Worm (Caenorhabditis elegans) whole organism, L3 larva: ENCODE data around the gene srh-45.

Experiments used
- ZK546.5 ChIP-seq: sonication (generic microtip); optimal IDR thresholded peaks from 2 replicates; lab custom pipeline; 2017; ENCODE audit warnings: missing biosample characterization, missing genetic modification characterization
- aly-2 ChIP-seq: fragments of 150-350 bp; optimal IDR thresholded peaks from 2 replicates; lab custom pipeline; 2014; ENCODE audit warnings: missing biosample characterization, missing genetic modification characterization
- ceh-16 ChIP-seq: sonication (generic microtip); optimal IDR thresholded peaks from 2 replicates; lab custom pipeline; 2017; ENCODE audit warnings: missing biosample characterization, missing genetic modification characterization
- ceh-82 ChIP-seq: fragments of 150-350 bp; optimal IDR thresholded peaks from 2 replicates; lab custom pipeline; 2014; ENCODE audit warnings: missing biosample characterization, missing genetic modification characterization
- ceh-9 ChIP-seq: sonication (generic microtip); optimal IDR thresholded peaks from 2 replicates; lab custom pipeline; 2018; ENCODE audit warnings: missing biosample characterization, missing genetic modification characterization
- egl-27 ChIP-seq: sonication (generic microtip); optimal IDR thresholded peaks from 4 replicates; lab custom pipeline; 2017; ENCODE audit warnings: missing biosample characterization, missing genetic modification reagents, missing genetic modification characterization
- egl-5 ChIP-seq: fragments of 150-350 bp; optimal IDR thresholded peaks from 2 replicates; lab custom pipeline; 2017; ENCODE audit warnings: missing biosample characterization, missing genetic modification reagents, missing genetic modification characterization, inconsistent platforms
- elt-1 ChIP-seq: fragments of 150-350 bp; optimal IDR thresholded peaks from 2 replicates; lab custom pipeline; 2014; ENCODE audit warnings: missing biosample characterization, missing genetic modification characterization
- elt-2 ChIP-seq: sonication (generic microtip); optimal IDR thresholded peaks from 2 replicates; lab custom pipeline; 2016; ENCODE audit warnings: missing genetic modification reagents, mild to moderate bottlenecking, missing genetic modification characterization, missing compliant biosample characterization
- elt-3 ChIP-seq, 3 experiments: fragments of 150-350 bp in 1 of 3; sonication (generic microtip) in 2 of 3; optimal IDR thresholded peaks; 2 replicates in 2 of 3; 4 replicates in 1 of 3; lab custom pipeline; 2014 to 2017; ENCODE audit warnings: missing biosample characterization in 3 of 3, missing genetic modification characterization in 3 of 3
- fkh-2 ChIP-seq: fragments of 150-350 bp; optimal IDR thresholded peaks from 2 replicates; lab custom pipeline; 2014; ENCODE audit warnings: missing biosample characterization, missing genetic modification reagents, missing genetic modification characterization
- fos-1 ChIP-seq: fragments of 150-350 bp; optimal IDR thresholded peaks from 2 replicates; lab custom pipeline; 2014; ENCODE audit warnings: missing biosample characterization, missing genetic modification characterization
- hmg-11 ChIP-seq: sonication (generic microtip); optimal IDR thresholded peaks from 2 replicates; lab custom pipeline; 2016; ENCODE audit warnings: missing genetic modification characterization, missing compliant biosample characterization
- jun-1 ChIP-seq: fragments of 150-350 bp; optimal IDR thresholded peaks from 2 replicates; lab custom pipeline; 2014; ENCODE audit warnings: missing biosample characterization, missing genetic modification reagents, missing genetic modification characterization
- lin-15B ChIP-seq: fragments of 150-350 bp; optimal IDR thresholded peaks from 2 replicates; lab custom pipeline; 2014; ENCODE audit warnings: missing biosample characterization, missing genetic modification characterization
- lin-39 ChIP-seq: fragments of 150-350 bp; optimal IDR thresholded peaks from 2 replicates; lab custom pipeline; 2018; ENCODE audit warnings: missing biosample characterization, missing genetic modification reagents, missing genetic modification characterization
- mdl-1 ChIP-seq: fragments of 150-350 bp; optimal IDR thresholded peaks from 2 replicates; lab custom pipeline; 2014; ENCODE audit warnings: missing biosample characterization, missing genetic modification characterization
- nfya-1 ChIP-seq: sonication (generic microtip); optimal IDR thresholded peaks from 2 replicates; lab custom pipeline; 2017; ENCODE audit warnings: missing genetic modification characterization, mild to moderate bottlenecking, missing compliant biosample characterization, antibody characterized with exemption, moderate library complexity; ENCODE audit not compliant: insufficient read depth
- nhr-11 ChIP-seq: fragments of 150-350 bp; optimal IDR thresholded peaks from 2 replicates; lab custom pipeline; 2014; ENCODE audit warnings: missing biosample characterization, missing genetic modification characterization
- nhr-12 ChIP-seq: fragments of 150-350 bp; optimal IDR thresholded peaks from 2 replicates; lab custom pipeline; 2014; ENCODE audit warnings: missing biosample characterization, missing genetic modification characterization
- nhr-23 ChIP-seq: fragments of 150-350 bp; optimal IDR thresholded peaks from 2 replicates; lab custom pipeline; 2014; ENCODE audit warnings: missing biosample characterization, missing genetic modification reagents, missing genetic modification characterization
- nhr-237 ChIP-seq: fragments of 150-350 bp; optimal IDR thresholded peaks from 2 replicates; lab custom pipeline; 2014; ENCODE audit warnings: missing biosample characterization, missing genetic modification characterization
- nhr-28 ChIP-seq: fragments of 150-350 bp; optimal IDR thresholded peaks from 2 replicates; lab custom pipeline; 2014; ENCODE audit warnings: missing biosample characterization, missing genetic modification characterization
- nhr-67 ChIP-seq: fragments of 150-350 bp; optimal IDR thresholded peaks from 2 replicates; lab custom pipeline; 2014; ENCODE audit warnings: missing biosample characterization, missing genetic modification characterization
- nhr-76 ChIP-seq: fragments of 150-350 bp; sonication (generic microtip); optimal IDR thresholded peaks from 5 replicates; lab custom pipeline; 2014; ENCODE audit warnings: missing biosample characterization, missing genetic modification characterization
- nhr-77 ChIP-seq: fragments of 150-350 bp; optimal IDR thresholded peaks from 2 replicates; lab custom pipeline; 2014; ENCODE audit warnings: missing biosample characterization, missing genetic modification characterization
- pha-4 ChIP-seq: fragments of 150-350 bp; optimal IDR thresholded peaks from 2 replicates; lab custom pipeline; 2014; ENCODE audit warnings: missing biosample characterization, missing genetic modification reagents, missing genetic modification characterization
- pqm-1 ChIP-seq: fragments of 150-350 bp; optimal IDR thresholded peaks from 2 replicates; lab custom pipeline; 2017; ENCODE audit warnings: missing biosample characterization, missing genetic modification characterization, inconsistent platforms
- sea-2 ChIP-seq: fragments of 150-350 bp; sonication (generic microtip); optimal IDR thresholded peaks from 4 replicates; lab custom pipeline; 2014; ENCODE audit warnings: missing biosample characterization, missing genetic modification reagents, missing genetic modification characterization
- skn-1 ChIP-seq: fragments of 150-350 bp; optimal IDR thresholded peaks from 2 replicates; lab custom pipeline; 2014; ENCODE audit warnings: missing biosample characterization, missing genetic modification characterization
- tbx-2 ChIP-seq: sonication (generic microtip); optimal IDR thresholded peaks from 2 replicates; lab custom pipeline; 2016; ENCODE audit warnings: mild to moderate bottlenecking, missing genetic modification characterization, missing compliant biosample characterization
- unc-62 ChIP-seq: fragments of 150-350 bp; sonication (generic microtip); optimal IDR thresholded peaks from 4 replicates; lab custom pipeline; 2014; ENCODE audit warnings: missing biosample characterization, missing genetic modification reagents, missing genetic modification characterization
- zag-1 ChIP-seq: fragments of 150-350 bp; optimal IDR thresholded peaks from 2 replicates; lab custom pipeline; 2014; ENCODE audit warnings: missing biosample characterization, missing genetic modification characterization

The srh-45 gene

DNA sequence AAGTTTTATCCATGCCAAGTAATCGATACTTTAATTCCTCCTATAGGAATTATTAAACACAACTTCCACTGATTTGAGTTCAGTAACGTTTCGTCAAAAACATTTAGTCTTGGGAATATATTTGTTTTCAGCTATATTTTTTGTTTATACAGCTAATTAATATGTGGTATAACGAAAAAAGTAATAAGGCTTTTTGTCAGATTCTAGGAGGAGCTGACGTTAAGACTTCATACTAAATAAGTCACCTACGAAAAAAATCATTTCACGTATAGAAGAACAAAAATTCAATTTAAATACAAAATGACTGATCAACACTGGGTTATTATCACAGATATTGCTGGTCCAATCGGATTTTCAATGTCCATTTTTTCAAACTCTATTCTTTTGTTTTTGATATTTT is 36.0 kb downstream of the srh-45 start, which contains the start of gene str-115:
Gene str-115 (plus strand): TSS at position 301 of the 400 bp plus-strand sequence.
- no peak for TF ChIP-seq lin-39 (tag; lab: Kevin White, UChicago)
- no peak for TF ChIP-seq jun-1 (tag; lab: Kevin White, UChicago)
- no peak for TF ChIP-seq egl-5 (tag; lab: Kevin White, UChicago)
- no peak for TF ChIP-seq ceh-82 (tag; lab: Kevin White, UChicago)
- TF ChIP-seq nhr-11: no peak
- no peak for TF ChIP-seq nhr-23 (tag; lab: Kevin White, UChicago)
- TF ChIP-seq fkh-2 (tag; lab: Kevin White, UChicago): no peak
- no peak for TF ChIP-seq aly-2 (tag; lab: Kevin White, UChicago)
- TF ChIP-seq nhr-237 (tag; lab: Kevin White, UChicago): no peak
- no peak for TF ChIP-seq tbx-2 (tag; lab: Kevin White, UChicago)

ce11 chrV:11266681-11267080 is 38.1 kb downstream of the srh-45 start, which contains the start of gene str-116:
TSS of gene str-116 (plus strand) at chrV:11266981.
- no peak for TF ChIP-seq ceh-82 (tag; lab: Kevin White, UChicago)

ce11 chrV:11265482-11265881 is 39.3 kb downstream of the srh-45 start, which contains the start of gene cln-3.1:
TSS of gene cln-3.1 (minus strand) at chrV:11265652.
- TF ChIP-seq pha-4 (tag; lab: Kevin White, UChicago) (no peak), lin-15B (tag; lab: Kevin White, UChicago) (no peak), ceh-9 (tag; lab: Kevin White, UChicago) (no peak), skn-1 (tag; lab: Kevin White, UChicago) (no peak), elt-1 (tag; lab: Kevin White, UChicago) (no peak), elt-2 (tag; lab: Kevin White, UChicago) (peak; percentile 64), tbx-2 (tag; lab: Kevin White, UChicago) (no peak), mdl-1 (tag; lab: Kevin White, UChicago) (no peak), fos-1 (tag; lab: Kevin White, UChicago) (no peak), nhr-67 (tag; lab: Kevin White, UChicago) (no peak), egl-27 (tag; lab: Kevin White, UChicago) (no peak), nhr-28 (tag; lab: Kevin White, UChicago) (no peak), hmg-11 (tag; lab: Kevin White, UChicago) (no peak), pqm-1 (tag; lab: Kevin White, UChicago) (peak; percentile 28), zag-1 (no peak), ZK546.5 (tag; lab: Kevin White, UChicago) (no peak)
- TF ChIP-seq, all 47 proteins: peak for 2

DNA sequence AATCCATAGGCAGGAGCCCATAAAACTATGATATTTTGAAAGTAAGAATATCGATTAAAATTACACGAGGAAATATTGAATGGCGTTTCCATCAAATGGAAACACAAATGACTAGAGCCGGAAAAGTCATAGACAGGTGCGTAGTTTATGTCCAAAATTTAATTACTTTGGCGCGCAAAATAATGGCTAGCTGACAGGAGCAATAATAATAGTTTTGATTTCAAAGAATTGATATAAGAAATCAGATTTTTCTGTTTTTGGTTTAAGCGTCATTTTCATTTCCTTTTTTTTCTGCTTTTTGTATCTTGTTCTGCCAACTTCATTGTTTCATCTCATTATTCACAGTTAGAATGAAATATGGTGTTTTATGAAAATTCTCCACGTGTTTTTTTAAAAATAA is 41.8 kb downstream of the srh-45 start, which contains the start of gene F07B10.4:
Gene F07B10.4 (minus strand): TSS at position 101 of the 400 bp plus-strand sequence.
- TF ChIP-seq nhr-67 (tag; lab: Kevin White, UChicago) (no peak), tbx-2 (tag; lab: Kevin White, UChicago) (no peak), unc-62 (GFP tag; lab: Kevin White, UChicago) (no peak), elt-2 (tag; lab: Kevin White, UChicago) (no peak), mdl-1 (tag; lab: Kevin White, UChicago) (no peak), elt-1 (tag; lab: Kevin White, UChicago) (no peak)

- no peak for TF ChIP-seq lin-39 (tag; lab: Kevin White, UChicago)
- TF ChIP-seq tbx-2 (tag; lab: Kevin White, UChicago): no peak
- TF ChIP-seq ceh-16 (tag; lab: Kevin White, UChicago): no peak
- TF ChIP-seq ceh-9 (tag; lab: Kevin White, UChicago): no peak
- no peak for TF ChIP-seq zag-1
Measured at ce11 chrV:11260622-11261021, 44.2 kb downstream of the srh-45 start, which contains the start of gene F07B10.7. TSS of gene F07B10.7 (minus strand) at chrV:11260722.

ce11 chrV:11258896-11259295 is 45.9 kb downstream of the srh-45 start, which contains the start of gene lgc-36:
TSS of gene lgc-36 (minus strand) at chrV:11258996.
- TF ChIP-seq nhr-11 (no peak), nhr-77 (no peak), elt-1 (tag; lab: Kevin White, UChicago) (no peak), elt-3 (tag; optimal IDR thresholded peaks at IDR 0.05; lab: Kevin White, UChicago) (no peak), nhr-76 (tag; lab: Kevin White, UChicago) (no peak), nhr-12 (tag; lab: Kevin White, UChicago) (no peak), hmg-11 (tag; lab: Kevin White, UChicago) (no peak), nfya-1 (no peak), fos-1 (tag; lab: Kevin White, UChicago) (no peak), sea-2 (GFP tag; lab: Kevin White, UChicago) (no peak)
- TF ChIP-seq, all 47 proteins: peak for 0
